Fruit fly (Drosophila melanogaster): Measurements from ENCODE around the gene CG15317.

Gene CG15317

dm6 chrX:9576504-9577337, 20.4 kb upstream of the CG15317 start (continued):
- TF ChIP-seq fd102C (GFP tag; optimal IDR thresholded peaks at IDR 0.05) (no peak), oc (tag; optimal IDR thresholded peaks at IDR 0.05) (no peak), NC2α (GFP tag; optimal IDR thresholded peaks at IDR 0.05) (no peak), al (GFP tag; IDR thresholded peaks at IDR 0.05) (no peak)

dm6 chrX:9576147-9576503, 19.8 kb upstream of the CG15317 start, which contains the start of gene CG42395:
TSS of gene CG42395 (minus strand) at chrX:9576247.
- TF ChIP-seq cad (GFP tag; optimal IDR thresholded peaks at IDR 0.05), result no peak
- TF ChIP-seq CG5180 (GFP tag; optimal IDR thresholded peaks at IDR 0.05), result no peak
- no peak for TF ChIP-seq dimm (GFP tag; IDR thresholded peaks at IDR 0.05)
- TF ChIP-seq ase (GFP tag; IDR thresholded peaks at IDR 0.05), result no peak
- TF ChIP-seq pzg (GFP tag; optimal IDR thresholded peaks at IDR 0.05), result no peak
- TF ChIP-seq CG11696 (GFP tag; IDR thresholded peaks at IDR 0.05), result no peak
- no peak for TF ChIP-seq CG13424 (tag; optimal IDR thresholded peaks at IDR 0.05)
- no peak for TF ChIP-seq Awh (GFP tag; IDR thresholded peaks at IDR 0.05)
- TF ChIP-seq CG43689 (GFP tag; IDR thresholded peaks at IDR 0.05), result no peak
- no peak for TF ChIP-seq Dp (GFP tag; optimal IDR thresholded peaks at IDR 0.05)
- no peak for TF ChIP-seq caup (GFP tag; optimal IDR thresholded peaks at IDR 0.05; ENCODE audit: severe bottlenecking)

dm6 chrX:9571208-9571607, 14.9 kb upstream of the CG15317 start, which contains the start of gene Cubn:
TSS of gene Cubn (minus strand) at chrX:9571308.
- TF ChIP-seq tap (tag; optimal IDR thresholded peaks at IDR 0.05) (no peak), Hmr (GFP tag; optimal IDR thresholded peaks at IDR 0.05) (no peak)

- TF ChIP-seq TFAM (GFP tag; optimal IDR thresholded peaks at IDR 0.05) (peak; percentile 66), CG8089 (GFP tag; optimal IDR thresholded peaks at IDR 0.05) (peak; percentile 91), CG16815 (GFP tag; optimal IDR thresholded peaks at IDR 0.05) (peak; percentile 76), CG6765 (GFP tag; optimal IDR thresholded peaks at IDR 0.05) (peak; percentile 93), Hmr (GFP tag; optimal IDR thresholded peaks at IDR 0.05) (peak; percentile 95), cas (GFP tag; IDR thresholded peaks at IDR 0.05) (peak; percentile 85), tna (GFP tag; IDR thresholded peaks at IDR 0.05; ENCODE audit: partially characterized antibody) (peak; percentile 40), pfk (GFP tag; optimal IDR thresholded peaks at IDR 0.05) (peak; percentile 80), otp (GFP tag; IDR thresholded peaks at IDR 0.05) (peak; percentile 97), CG6654 (GFP tag; optimal IDR thresholded peaks at IDR 0.05) (peak; percentile 80), onecut (GFP tag; IDR thresholded peaks at IDR 0.05) (peak; percentile 94), YL-1 (GFP tag; optimal IDR thresholded peaks at IDR 0.05) (peak; percentile 94), CG18764 (GFP tag; optimal IDR thresholded peaks at IDR 0.05) (peak; percentile 71), CG9876 (GFP tag; optimal IDR thresholded peaks at IDR 0.05) (peak; percentile 94), Opbp (GFP tag; IDR thresholded peaks at IDR 0.05; ENCODE audit: partially characterized antibody) (peak; percentile 100), CG8765 (GFP tag; IDR thresholded peaks at IDR 0.05) (peak; percentile 74), Dip3 (GFP tag; optimal IDR thresholded peaks at IDR 0.05) (peak; percentile 85), CG30431 (GFP tag; optimal IDR thresholded peaks at IDR 0.05) (peak; percentile 89), CG4360 (GFP tag; IDR thresholded peaks at IDR 0.05) (peak; percentile 61), slp2 (GFP tag; optimal IDR thresholded peaks at IDR 0.05) (peak; percentile 89), nmo (GFP tag; optimal IDR thresholded peaks at IDR 0.05) (peak; percentile 64), CG3838 (GFP tag; optimal IDR thresholded peaks at IDR 0.05) (peak; percentile 77), br (optimal IDR thresholded peaks at IDR 0.05) (no peak), stc (GFP tag; IDR thresholded peaks at IDR 0.05) (peak; percentile 81), repo (GFP tag; optimal IDR thresholded peaks at IDR 0.05) (peak; percentile 80), insv (GFP tag; optimal IDR thresholded peaks at IDR 0.05) (peak in 1 of 2 experiments; percentile 76), Oli (tag; optimal IDR thresholded peaks at IDR 0.05) (peak; percentile 72), CG1832 (GFP tag; optimal IDR thresholded peaks at IDR 0.05) (no peak), CG13296 (GFP tag; optimal IDR thresholded peaks at IDR 0.05) (peak; percentile 90)
These were observed 2.0 kb downstream of the CG15317 start, which contains the start of gene RpS28b for dm6 chrX:9554346-9554808. TSS of gene RpS28b (plus strand) at chrX:9554623.

Data from whole organism, embryonic.